Fruit fly (Drosophila melanogaster): ENCODE data around the gene pinta.

Gene pinta

DNA sequence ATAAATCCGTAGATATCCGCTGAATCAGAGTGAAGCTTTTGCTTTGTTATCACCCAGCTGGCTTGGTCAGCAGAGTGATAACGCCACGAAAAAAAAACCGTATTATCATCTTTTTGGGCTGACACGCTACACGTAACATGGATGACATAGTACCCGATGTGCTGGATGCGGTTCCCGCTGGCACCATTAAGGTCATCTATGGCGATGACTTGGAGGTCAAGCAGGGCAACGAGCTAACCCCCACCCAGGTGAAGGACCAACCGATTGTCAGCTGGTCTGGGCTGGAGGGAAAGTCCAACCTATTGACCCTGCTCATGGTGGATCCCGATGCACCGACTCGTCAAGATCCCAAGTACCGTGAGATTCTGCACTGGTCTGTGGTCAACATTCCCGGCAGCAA lies 40.4 kb upstream of the pinta start:
- TF ChIP-seq HLH4C (GFP tag; IDR thresholded peaks at IDR 0.05; ENCODE audit: partially characterized antibody) (no peak), Pdp1 (GFP tag; optimal IDR thresholded peaks at IDR 0.05) (peak in 1 of 2 experiments; percentile 34), klu (GFP tag; IDR thresholded peaks at IDR 0.05) (no peak), kay (GFP tag; optimal IDR thresholded peaks at IDR 0.05) (no peak), CG14965 (GFP tag; optimal IDR thresholded peaks at IDR 0.05; ENCODE audit: borderline replicate concordance) (no peak), sr (GFP tag; IDR thresholded peaks at IDR 0.05) (0 out of 3 replicates have a peak, but pooled peaks have one; percentile 19), Fer3 (tag; optimal IDR thresholded peaks at IDR 0.05) (no peak), Hr78 (GFP tag; optimal IDR thresholded peaks at IDR 0.05) (peak in 1 of 2 experiments; percentile 2), Drgx (GFP tag; IDR thresholded peaks at IDR 0.05) (no peak)

DNA sequence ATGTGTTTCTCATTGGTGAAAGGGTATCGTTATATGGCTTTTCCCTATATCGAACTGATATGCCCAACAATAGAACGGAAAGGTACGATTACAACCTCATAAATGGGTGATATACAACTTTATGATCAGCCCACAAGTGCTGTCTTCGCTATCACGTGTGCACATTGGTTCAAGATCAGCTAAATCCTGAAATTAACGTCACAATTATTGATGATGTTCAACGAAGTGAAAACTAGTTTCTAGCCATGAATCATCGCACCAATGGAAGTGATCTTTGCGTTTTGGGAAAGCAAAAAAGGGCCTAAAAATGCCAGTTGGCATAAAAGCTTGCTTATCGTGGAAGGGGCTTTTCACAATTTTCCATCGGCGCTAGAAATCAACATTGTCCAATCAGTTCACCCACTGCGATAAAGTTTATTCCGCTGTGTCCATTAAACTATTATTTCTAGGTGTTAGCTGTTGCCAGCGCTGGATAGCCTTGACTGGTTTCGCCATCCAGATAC lies 39.9 kb upstream of the pinta start, which contains the start of gene CG7054:
Gene CG7054 (plus strand): TSS at position 375 of the 503 bp plus-strand sequence.
- TF ChIP-seq CG34376 (GFP tag; optimal IDR thresholded peaks at IDR 0.05) (peak; percentile 91), CG6854 (GFP tag; optimal IDR thresholded peaks at IDR 0.05) (peak; percentile 17), Xbp1 (GFP tag; optimal IDR thresholded peaks at IDR 0.05) (peak; percentile 10), gro (GFP tag; optimal IDR thresholded peaks at IDR 0.05) (peak; percentile 34), grau (tag; optimal IDR thresholded peaks at IDR 0.05) (peak; percentile 35), CG15601 (tag; optimal IDR thresholded peaks at IDR 0.05) (peak; percentile 7), E2f2 (GFP tag; IDR thresholded peaks at IDR 0.05) (peak; percentile 29; the same call in 1 of the 2 replicates), CG32532 (GFP tag; IDR thresholded peaks at IDR 0.05) (peak; percentile 37; the same call in 1 of the 2 replicates), CG12071 (GFP tag; optimal IDR thresholded peaks at IDR 0.05) (peak; percentile 64), Med (GFP tag) (peak; percentile 74), MTF-1 (GFP tag; optimal IDR thresholded peaks at IDR 0.05; ENCODE audit: borderline replicate concordance) (peak; percentile 31), HLHmδ (GFP tag; optimal IDR thresholded peaks at IDR 0.05) (no peak), CG12744 (GFP tag; optimal IDR thresholded peaks at IDR 0.05) (no peak), H2.0 (GFP tag; IDR thresholded peaks at IDR 0.05) (no peak), CG10321 (GFP tag; IDR thresholded peaks at IDR 0.05) (0 out of 2 replicates have a peak, but pooled peaks have one; percentile 20), gfzf (GFP tag; optimal IDR thresholded peaks at IDR 0.05) (peak; percentile 61), Atf6 (GFP tag; IDR thresholded peaks at IDR 0.05) (peak; percentile 42; the same call in 1 of the 2 replicates), CG7928 (GFP tag; optimal IDR thresholded peaks at IDR 0.05) (no peak), Hr51 (GFP tag; optimal IDR thresholded peaks at IDR 0.05) (peak in 1 of 2 experiments; percentile 44), slou (GFP tag; optimal IDR thresholded peaks at IDR 0.05) (no peak), CG31441 (GFP tag; IDR thresholded peaks at IDR 0.05) (0 out of 2 replicates have a peak, but pooled peaks have one; percentile 12), Atf3 (GFP tag; optimal IDR thresholded peaks at IDR 0.05) (no peak), CG16863 (GFP tag; optimal IDR thresholded peaks at IDR 0.05) (no peak), cwo (GFP tag; optimal IDR thresholded peaks at IDR 0.05) (peak; percentile 61), CG7839 (tag; optimal IDR thresholded peaks at IDR 0.05) (peak; percentile 53), odd (GFP tag; optimal IDR thresholded peaks at IDR 0.05) (peak; percentile 42), CG3995 (GFP tag; optimal IDR thresholded peaks at IDR 0.05) (peak; percentile 1), CoRest (tag; optimal IDR thresholded peaks at IDR 0.05) (peak; percentile 35), grn (GFP tag; optimal IDR thresholded peaks at IDR 0.05) (peak; percentile 84), Eip74EF (GFP tag; optimal IDR thresholded peaks at IDR 0.05) (peak in 1 of 2 experiments; percentile 43), CG15269 (tag; optimal IDR thresholded peaks at IDR 0.05) (peak; percentile 63), Lim3 (GFP tag; IDR thresholded peaks at IDR 0.05) (no peak), mirr (GFP tag; optimal IDR thresholded peaks at IDR 0.05) (peak; percentile 76), CG12219 (GFP tag; optimal IDR thresholded peaks at IDR 0.05) (peak; percentile 9), CG10431 (GFP tag; optimal IDR thresholded peaks at IDR 0.05) (no peak), dmrt99B (tag; optimal IDR thresholded peaks at IDR 0.05) (no peak), MBD-R2 (GFP tag; IDR thresholded peaks at IDR 0.05) (no peak), CG13287 (GFP tag; IDR thresholded peaks at IDR 0.05; ENCODE audit: partially characterized antibody) (peak; percentile 37; the same call in 1 of the 2 replicates)
